Worm (Caenorhabditis elegans): ENCODE results near the gene M88.4.

The M88.4 gene

ce11 chrIII:4508064-4508905 is 40.6 kb upstream of the M88.4 start, which contains the start of the genes cct-5 and F25F2.1 (continued):
- TF ChIP-seq T26A8.4 (GFP tag; IDR thresholded peaks at IDR 0.05) (no peak), nhr-77 (tag; optimal IDR thresholded peaks at IDR 0.05) (peak; percentile 26), F37D6.2 (tag; optimal IDR thresholded peaks at IDR 0.05) (no peak), spr-1 (tag; optimal IDR thresholded peaks at IDR 0.05) (no peak), aly-2 (tag; optimal IDR thresholded peaks at IDR 0.05) (no peak), nhr-42 (GFP tag; IDR thresholded peaks at IDR 0.05) (no peak), sdz-12 (GFP tag; optimal IDR thresholded peaks at IDR 0.05) (no peak), arid-1 (GFP tag; conservative IDR thresholded peaks at IDR 0.05) (peak; percentile 53; the same call in 1 of the 2 replicates), php-3 (GFP tag; IDR thresholded peaks at IDR 0.05) (no peak), mdl-1 (tag; optimal IDR thresholded peaks at IDR 0.05) (no peak), daf-12 (tag; optimal IDR thresholded peaks at IDR 0.05) (no peak), F49E8.2 (tag; optimal IDR thresholded peaks at IDR 0.05; ENCODE audit: borderline replicate concordance) (no peak), ztf-7 (tag; optimal IDR thresholded peaks at IDR 0.05) (peak; percentile 69), snpc-4 (tag; optimal IDR thresholded peaks at IDR 0.05) (no peak), snpc-1.2 (GFP tag; IDR thresholded peaks at IDR 0.05) (no peak), daf-8 (GFP tag; IDR thresholded peaks at IDR 0.05) (no peak), madf-5 (GFP tag; IDR thresholded peaks at IDR 0.05) (no peak), hlh-11 (tag; optimal IDR thresholded peaks at IDR 0.05) (peak; percentile 39), hif-1 (tag; optimal IDR thresholded peaks at IDR 0.05) (peak in 1 of 2 experiments; percentile 8), vab-7 (GFP tag; IDR thresholded peaks at IDR 0.05) (no peak)

- TF ChIP-seq jun-1 (tag; optimal IDR thresholded peaks at IDR 0.05) (no peak), mes-2 (tag; optimal IDR thresholded peaks at IDR 0.05; ENCODE audit: poor library complexity, severe bottlenecking) (no peak), F44E2.7 (GFP tag; IDR thresholded peaks at IDR 0.05) (no peak), mdl-1 (tag; optimal IDR thresholded peaks at IDR 0.05) (peak in 1 of 2 experiments; percentile 30), spr-1 (tag; optimal IDR thresholded peaks at IDR 0.05) (no peak), pqm-1 (tag; optimal IDR thresholded peaks at IDR 0.05) (no peak), hlh-11 (tag; optimal IDR thresholded peaks at IDR 0.05) (no peak), T20F7.1 (GFP tag; optimal IDR thresholded peaks at IDR 0.05) (no peak), nhr-111 (GFP tag; optimal IDR thresholded peaks at IDR 0.05) (no peak), unc-130 (GFP tag; optimal IDR thresholded peaks at IDR 0.05) (no peak), dpl-1 (GFP tag; optimal IDR thresholded peaks at IDR 0.05) (no peak), zag-1 (tag; optimal IDR thresholded peaks at IDR 0.05) (no peak), lsy-2 (tag; optimal IDR thresholded peaks at IDR 0.05) (peak in 1 of 2 experiments; percentile 28), hlh-30 (tag; optimal IDR thresholded peaks at IDR 0.05; ENCODE audit: insufficient read depth) (peak; percentile 42), unc-62 (GFP tag; optimal IDR thresholded peaks at IDR 0.05 in 1 of 2) (peak in 1 of 2 experiments; percentile 48), unc-62 (tag; optimal IDR thresholded peaks at IDR 0.05) (no peak)
Measured at ce11 chrIII:4513926-4514325, 34.9 kb upstream of the M88.4 start.

DNA sequence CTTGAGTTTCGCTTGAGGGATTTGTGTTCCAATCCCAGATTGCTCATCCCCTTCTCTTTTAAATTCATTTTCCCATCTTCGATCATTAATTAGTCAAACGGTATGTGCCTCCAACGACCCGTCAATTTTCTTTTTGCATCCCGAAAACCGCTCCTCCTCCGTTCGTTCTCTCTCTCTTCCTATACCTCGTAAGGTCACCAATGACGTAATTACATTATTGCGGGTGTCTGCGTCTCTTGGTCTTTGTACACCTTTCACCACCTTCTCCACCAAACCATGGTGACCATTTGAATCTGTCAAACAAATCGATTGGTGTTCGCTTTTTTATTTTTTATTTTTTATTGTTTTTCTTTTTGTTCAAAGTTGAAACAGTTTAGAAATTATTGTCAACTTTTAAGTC is 33.7 kb upstream of the M88.4 start:
- TF ChIP-seq ceh-62 (tag; optimal IDR thresholded peaks at IDR 0.05): no peak
- no peak for TF ChIP-seq skn-1 (tag; optimal IDR thresholded peaks at IDR 0.05)
- TF ChIP-seq dve-1 (tag; optimal IDR thresholded peaks at IDR 0.05; ENCODE audit: insufficient read depth): no peak
- TF ChIP-seq mep-1 (tag; optimal IDR thresholded peaks at IDR 0.05): no peak
- TF ChIP-seq mxl-3 (GFP tag; optimal IDR thresholded peaks at IDR 0.05): no peak
- no peak for TF ChIP-seq gei-8 (GFP tag; optimal IDR thresholded peaks at IDR 0.05)
- TF ChIP-seq sdz-12 (GFP tag; optimal IDR thresholded peaks at IDR 0.05): no peak
- no peak for TF ChIP-seq mdt-29 (GFP tag; IDR thresholded peaks at IDR 0.05)
- TF ChIP-seq nhr-42 (GFP tag; IDR thresholded peaks at IDR 0.05): no peak
- no peak for TF ChIP-seq nhr-237 (tag; optimal IDR thresholded peaks at IDR 0.05)
- TF ChIP-seq zip-2 (tag; optimal IDR thresholded peaks at IDR 0.05): no peak

Data from whole organism, L4 larva.